Worm (Caenorhabditis elegans) whole organism, L4 larva: ENCODE results near the gene gpc-1.

Experiments
- dpl-1 ChIP-seq: fragments of 150-350 bp; optimal IDR thresholded peaks from 2 replicates; lab custom pipeline; 2014; ENCODE audit warnings: missing biosample characterization, missing genetic modification reagents, missing genetic modification characterization
- skn-1 ChIP-seq: fragments of 150-350 bp; optimal IDR thresholded peaks from 2 replicates; lab custom pipeline; 2014; ENCODE audit warnings: missing biosample characterization, missing genetic modification characterization

DNA sequence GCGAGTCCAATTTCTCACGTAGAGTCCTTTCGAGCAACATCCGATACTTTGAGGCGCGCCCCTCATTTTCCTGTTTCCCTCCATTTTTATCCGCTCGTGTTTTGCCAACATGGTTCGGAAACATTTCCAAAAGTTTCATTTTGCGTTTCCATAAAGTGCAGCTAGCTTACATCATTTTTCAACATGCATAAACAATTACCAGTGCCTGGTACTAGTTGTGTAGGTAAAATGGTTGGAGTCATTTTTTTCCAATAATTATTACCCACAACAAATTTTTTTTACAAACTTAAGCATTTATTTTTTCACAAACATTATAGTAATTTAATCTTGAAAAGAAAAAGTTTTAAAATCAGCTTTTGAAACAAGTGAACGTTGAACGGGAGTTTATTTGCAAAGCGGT, 23.9 kb upstream of the gpc-1 start:
- TF ChIP-seq skn-1 (tag; lab: Kevin White, UChicago): no peak
- TF ChIP-seq dpl-1 (GFP tag; lab: Kevin White, UChicago): no peak
